Fruit fly (Drosophila melanogaster) whole organism: ENCODE results near the gene CG32280.

ENCODE experiments used
- CG8478 ChIP-seq: fragments of >200 bp; optimal IDR thresholded peaks from 2 replicates; lab custom pipeline; 2018; ENCODE audit warnings: inconsistent platforms
- Dll ChIP-seq: fragments of >200 bp; optimal IDR thresholded peaks from 2 replicates; lab custom pipeline; 2017
- EcR ChIP-seq, 2 experiments: fragments of >200 bp; optimal IDR thresholded peaks; 2 replicates each; lab custom pipeline; 2017; ENCODE audit warnings: missing biosample characterization in 2 of 2, missing genetic modification characterization in 2 of 2, missing genetic modification reagents in 2 of 2
- pan ChIP-seq: fragments of >200 bp; optimal IDR thresholded peaks from 2 replicates; lab custom pipeline; 2017
- psq ChIP-seq: fragments of >200 bp; optimal IDR thresholded peaks from 2 replicates; lab custom pipeline; 2017
- usp ChIP-seq: fragments of >200 bp; optimal IDR thresholded peaks from 2 replicates; lab custom pipeline; 2017; ENCODE audit warnings: missing biosample characterization, missing genetic modification characterization, mixed read lengths

Gene CG32280

dm6 chr3L:3198447-3199402, 33.7 kb downstream of the CG32280 start, which contains the start of the genes CG32276 and gry:
Gene CG32276, minus strand, starts transcription at chr3L:3199047.
Gene gry, plus strand, starts transcription at chr3L:3199090.
- no peak for TF ChIP-seq Dll (lab: Kevin White, UChicago)
- TF ChIP-seq usp (GFP tag; lab: Kevin White, UChicago): no peak
- TF ChIP-seq pan (lab: Kevin White, UChicago): no peak
- no peak for TF ChIP-seq psq
- TF ChIP-seq CG8478 (lab: Kevin White, UChicago): no peak
- no peak for TF ChIP-seq EcR (GFP tag; optimal IDR thresholded peaks at IDR 0.05; lab: Kevin White, UChicago)

dm6 chr3L:3203062-3203461, 38.1 kb downstream of the CG32280 start, which contains the start of gene CG32271:
Gene CG32271, minus strand, starts transcription at chr3L:3203162.
- TF ChIP-seq EcR (GFP tag; optimal IDR thresholded peaks at IDR 0.05; lab: Kevin White, UChicago) (no peak), Dll (lab: Kevin White, UChicago) (no peak), CG8478 (lab: Kevin White, UChicago) (no peak), usp (GFP tag; lab: Kevin White, UChicago) (no peak), pan (lab: Kevin White, UChicago) (no peak), psq (no peak)

DNA sequence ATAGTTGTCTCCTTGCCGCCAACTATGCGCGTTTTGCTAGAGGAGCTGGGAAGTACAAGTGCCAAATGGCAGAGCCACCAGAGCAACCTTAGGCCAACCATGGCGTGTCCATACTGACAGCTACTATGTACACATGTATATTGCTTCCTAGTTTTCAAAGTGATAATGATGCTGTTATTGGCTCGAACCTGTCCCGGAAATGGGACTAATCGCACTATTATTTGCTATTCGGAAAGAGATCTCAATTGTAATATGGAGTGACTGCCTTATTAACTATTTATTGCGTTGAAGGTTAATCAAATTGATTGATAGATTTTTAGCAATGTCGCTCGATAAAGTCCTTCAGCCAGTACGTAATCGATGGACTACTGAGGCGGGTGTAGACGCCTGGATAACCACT, 39.4 kb downstream of the CG32280 start, which contains the start of gene CG33159:
Gene CG33159, minus strand, starts transcription at position 101 of the 400 bp plus-strand sequence.
- no peak for TF ChIP-seq CG8478 (lab: Kevin White, UChicago)
- no peak for TF ChIP-seq psq
- no peak for TF ChIP-seq EcR (GFP tag; optimal IDR thresholded peaks at IDR 0.05; lab: Kevin White, UChicago)
- no peak for TF ChIP-seq usp (GFP tag; lab: Kevin White, UChicago)

- TF ChIP-seq psq: no peak
- TF ChIP-seq usp (GFP tag; lab: Kevin White, UChicago): no peak
- no peak for TF ChIP-seq pan (lab: Kevin White, UChicago)
- no peak for TF ChIP-seq Dll (lab: Kevin White, UChicago)
- TF ChIP-seq CG8478 (lab: Kevin White, UChicago): no peak
- TF ChIP-seq EcR (GFP tag; optimal IDR thresholded peaks at IDR 0.05; lab: Kevin White, UChicago): no peak
These were observed 40.4 kb downstream of the CG32280 start, which contains the start of gene CG32277 for dm6 chr3L:3205349-3205748. Gene CG32277, minus strand, starts transcription at chr3L:3205449.

DNA sequence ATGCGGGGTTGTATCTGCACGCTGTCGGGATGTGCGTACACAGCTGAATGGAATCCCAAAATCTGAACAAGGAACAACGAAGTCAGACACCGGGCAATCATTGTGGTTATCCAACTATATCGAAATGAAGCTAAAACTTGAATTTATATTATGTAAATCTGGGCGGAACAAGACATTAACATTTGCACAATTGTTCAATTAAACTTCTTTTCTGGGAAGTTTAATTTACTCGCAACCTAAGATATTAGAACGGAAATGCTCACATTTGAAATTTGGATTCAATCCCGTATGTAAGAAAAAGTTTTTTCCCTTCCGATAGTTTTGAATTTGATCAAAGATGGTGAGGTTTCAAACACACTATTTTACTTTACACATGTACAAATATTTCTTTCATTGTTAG, 41.3 kb downstream of the CG32280 start, which contains the start of gene CG33160:
Gene CG33160, minus strand, starts transcription at position 101 of the 400 bp plus-strand sequence.
- no peak for TF ChIP-seq CG8478 (lab: Kevin White, UChicago)
- TF ChIP-seq Dll (lab: Kevin White, UChicago): no peak
- no peak for TF ChIP-seq pan (lab: Kevin White, UChicago)

- TF ChIP-seq EcR (GFP tag; optimal IDR thresholded peaks at IDR 0.05; lab: Kevin White, UChicago) (no peak), psq (no peak), usp (GFP tag; lab: Kevin White, UChicago) (no peak), CG8478 (lab: Kevin White, UChicago) (no peak), Dll (lab: Kevin White, UChicago) (no peak), pan (lab: Kevin White, UChicago) (no peak)
These were observed 43.9 kb downstream of the CG32280 start, which contains the start of the genes CG32269 and CG32270 for dm6 chr3L:3208895-3209294. Gene CG32269, minus strand, starts transcription at chr3L:3208985. Gene CG32270, minus strand, starts transcription at chr3L:3208985.
